Worm (Caenorhabditis elegans): ENCODE results near the gene cal-3.

cal-3 gene

ce11 chrIV:3821554-3821953, 13.4 kb downstream of the cal-3 start:
- TF ChIP-seq unc-62 (GFP tag; optimal IDR thresholded peaks at IDR 0.05), result no peak

DNA sequence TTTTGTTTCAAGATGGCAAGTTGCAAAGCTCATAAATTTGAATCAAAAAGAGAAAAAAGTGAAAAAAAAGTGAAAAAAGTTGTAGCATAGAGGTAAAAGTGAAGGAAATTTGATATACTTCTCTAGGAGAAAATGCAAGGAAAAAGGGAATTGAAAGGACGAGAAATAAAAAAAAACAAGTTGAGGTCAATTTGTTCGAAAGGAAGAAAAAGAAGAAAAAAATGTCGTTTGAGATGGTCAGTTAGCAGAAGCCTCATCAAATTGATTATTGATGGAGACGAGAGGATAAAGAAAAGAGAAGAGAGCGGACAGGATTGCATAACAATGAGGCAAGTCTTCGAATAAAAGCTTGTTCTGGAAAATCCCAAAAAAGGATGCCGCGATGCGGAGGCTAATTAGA, 14.8 kb downstream of the cal-3 start:
- TF ChIP-seq unc-62 (GFP tag; optimal IDR thresholded peaks at IDR 0.05), result no peak

DNA sequence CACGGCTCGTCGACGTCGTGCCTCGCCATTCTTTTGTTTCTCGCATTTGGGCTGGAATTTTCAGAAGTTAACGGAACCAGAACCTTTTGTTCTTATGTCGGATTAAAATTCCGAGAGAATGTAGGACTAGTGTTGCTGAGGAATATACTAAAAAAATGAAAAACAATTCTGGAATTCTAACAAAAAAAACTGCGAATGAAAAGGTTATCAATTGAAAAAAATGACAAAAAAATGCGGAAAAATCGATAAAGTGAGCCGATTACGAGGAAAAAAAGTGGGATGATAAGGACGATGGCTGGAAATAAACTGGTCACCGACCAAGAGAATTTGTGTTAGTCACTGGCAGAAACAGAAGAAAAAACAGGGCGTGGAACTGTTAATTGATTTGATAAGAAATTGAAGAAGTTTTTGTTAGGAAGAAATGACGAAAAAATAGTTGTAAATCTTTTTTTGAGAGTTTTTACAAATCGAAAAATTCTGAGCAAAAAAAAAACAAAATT, 15.6 kb downstream of the cal-3 start, which contains the start of gene bris-1:
TSS of gene bris-1 (minus strand) at position 51 of the 500 bp plus-strand sequence.
- TF ChIP-seq unc-62 (GFP tag; optimal IDR thresholded peaks at IDR 0.05), result no peak

- no peak for TF ChIP-seq unc-62 (GFP tag; optimal IDR thresholded peaks at IDR 0.05)
Observed at ce11 chrIV:3817253-3817652, 17.7 kb downstream of the cal-3 start.

DNA sequence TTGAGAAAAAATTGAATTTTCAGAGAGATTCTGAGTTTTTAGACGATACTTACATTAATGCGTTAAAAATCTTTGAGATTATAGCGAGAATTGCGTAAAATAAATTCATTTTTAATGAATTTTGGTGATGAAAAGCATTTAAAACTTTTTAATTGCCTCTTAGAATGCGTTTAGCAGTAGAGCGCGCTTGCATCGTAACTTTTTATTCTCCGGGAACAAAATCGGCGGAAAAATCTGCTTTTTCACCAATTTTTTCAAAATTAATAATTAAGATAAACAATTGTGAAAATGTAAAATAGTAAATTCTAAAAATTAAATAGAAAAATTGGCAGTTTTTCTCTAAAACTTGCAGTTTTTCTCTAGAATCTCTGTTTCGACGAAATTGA, 19.7 kb downstream of the cal-3 start:
- no peak for TF ChIP-seq unc-62 (GFP tag; optimal IDR thresholded peaks at IDR 0.05)

ce11 chrIV:3814553-3815258, 20.3 kb downstream of the cal-3 start:
- no peak for TF ChIP-seq unc-62 (GFP tag; optimal IDR thresholded peaks at IDR 0.05)

DNA sequence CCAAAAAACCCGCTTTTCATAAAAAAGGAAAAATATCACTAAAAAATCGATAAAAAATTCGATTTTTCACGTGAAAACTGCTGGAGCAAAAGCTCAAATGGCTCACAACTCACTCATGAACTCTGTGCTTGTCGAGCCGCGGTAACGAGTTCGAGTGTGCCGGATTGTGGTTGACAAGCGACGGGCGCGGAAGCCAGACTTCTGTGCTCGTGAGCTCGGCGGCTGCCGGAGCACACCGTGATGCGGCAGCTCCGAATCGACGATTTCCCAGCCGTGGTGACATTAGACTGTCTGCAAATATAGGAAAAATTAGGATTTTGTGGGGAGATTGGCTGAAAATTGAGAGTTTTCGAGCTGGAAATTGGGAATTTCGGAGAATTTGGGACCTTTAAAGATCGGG, 22.2 kb downstream of the cal-3 start:
- no peak for TF ChIP-seq unc-62 (GFP tag; optimal IDR thresholded peaks at IDR 0.05)

DNA sequence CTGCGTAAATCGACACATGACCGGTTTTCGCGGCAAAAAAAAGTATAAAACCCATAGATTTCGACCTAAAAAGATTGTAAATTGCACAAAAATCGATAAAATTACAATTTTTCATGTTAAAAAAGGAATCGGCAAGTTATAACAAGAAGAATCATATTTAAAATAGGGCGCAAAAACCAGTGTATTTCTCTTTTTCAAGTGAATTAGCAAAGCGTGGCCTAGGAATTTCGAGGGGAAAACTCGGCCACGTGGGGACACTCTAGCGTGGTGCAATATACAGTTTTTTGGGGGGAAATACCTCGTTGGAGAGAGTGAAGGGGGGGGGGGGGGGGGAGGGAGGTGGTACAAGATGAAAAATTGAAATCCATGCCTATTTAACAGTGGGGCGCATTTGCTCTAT, 27.4 kb downstream of the cal-3 start:
- TF ChIP-seq unc-62 (GFP tag; optimal IDR thresholded peaks at IDR 0.05), result no peak

ce11 chrIV:3807092-3807491, 27.9 kb downstream of the cal-3 start, which contains the start of gene M02B7.7:
M02B7.7 (minus strand) TSS chrIV:3807192.
- TF ChIP-seq unc-62 (GFP tag; optimal IDR thresholded peaks at IDR 0.05), result no peak

DNA sequence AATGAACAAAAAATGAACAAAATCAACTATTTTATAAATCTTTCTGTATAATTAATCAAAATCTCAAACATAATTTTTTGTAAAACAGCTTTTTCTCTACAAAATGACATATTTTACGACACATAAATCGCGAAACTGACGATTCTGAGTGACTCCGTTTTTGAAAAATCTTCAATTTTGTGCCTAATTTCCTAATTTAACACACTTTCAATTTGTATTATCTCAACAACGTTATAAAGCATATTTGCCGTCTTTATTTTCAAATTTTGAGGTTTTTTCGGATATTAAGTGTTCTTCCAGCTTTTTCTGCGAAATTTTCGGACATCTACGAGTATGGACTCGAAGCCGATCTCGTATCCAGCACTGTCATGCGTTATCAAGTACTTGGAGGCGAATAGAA, 29.7 kb downstream of the cal-3 start, which contains the start of gene fbxc-47:
TSS of gene fbxc-47 (plus strand) at position 301 of the 400 bp plus-strand sequence.
- no peak for TF ChIP-seq unc-62 (GFP tag; optimal IDR thresholded peaks at IDR 0.05)

ce11 chrIV:3803252-3803651, 31.7 kb downstream of the cal-3 start, which contains the start of the genes algn-14 and M02B7.2:
algn-14 (minus strand) TSS chrIV:3803426.
M02B7.2 (plus strand) TSS chrIV:3803581.
- no peak for TF ChIP-seq unc-62 (GFP tag; optimal IDR thresholded peaks at IDR 0.05)

DNA sequence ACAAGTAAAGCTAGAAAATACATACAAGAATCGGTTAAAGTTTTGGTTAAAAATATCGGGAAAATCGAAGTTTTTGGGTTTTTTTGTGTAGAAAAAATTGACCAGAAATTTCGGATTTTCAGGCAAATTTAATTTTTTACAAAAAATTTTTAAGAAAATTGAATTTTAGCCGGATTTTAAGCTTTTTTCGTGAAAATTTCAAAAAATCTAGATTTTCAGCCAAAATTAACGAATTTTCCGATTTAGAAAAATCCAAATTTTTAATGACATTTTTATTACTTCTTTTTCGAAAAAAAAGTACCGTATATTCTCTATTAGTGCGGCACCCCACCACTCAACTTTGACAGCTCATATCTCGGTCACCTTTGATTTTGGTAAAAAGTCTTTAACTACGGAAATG, 34.0 kb downstream of the cal-3 start, which contains the start of gene osm-3:
TSS of gene osm-3 (minus strand) at position 101 of the 400 bp plus-strand sequence.
- TF ChIP-seq unc-62 (GFP tag; optimal IDR thresholded peaks at IDR 0.05), result no peak

- TF ChIP-seq unc-62 (GFP tag; optimal IDR thresholded peaks at IDR 0.05), result no peak
Observed at ce11 chrIV:3797442-3797841, 37.5 kb downstream of the cal-3 start.

- TF ChIP-seq unc-62 (GFP tag; optimal IDR thresholded peaks at IDR 0.05), result no peak
Observed at ce11 chrIV:3794437-3794836, 40.5 kb downstream of the cal-3 start, which contains the start of gene K09B3.1. K09B3.1 (plus strand) TSS chrIV:3794737.

- no peak for TF ChIP-seq unc-62 (GFP tag; optimal IDR thresholded peaks at IDR 0.05)
Observed at ce11 chrIV:3783910-3784309, 51.1 kb downstream of the cal-3 start, which contains the start of gene glct-6. glct-6 (plus strand) TSS chrIV:3784210.

- TF ChIP-seq unc-62 (GFP tag; optimal IDR thresholded peaks at IDR 0.05), result no peak
Observed at ce11 chrIV:3781539-3781938, 53.4 kb downstream of the cal-3 start.

Data from whole organism, dauer.